1 worm cellular context compared by ENCODE assay signal in the genomic region with DNA sequence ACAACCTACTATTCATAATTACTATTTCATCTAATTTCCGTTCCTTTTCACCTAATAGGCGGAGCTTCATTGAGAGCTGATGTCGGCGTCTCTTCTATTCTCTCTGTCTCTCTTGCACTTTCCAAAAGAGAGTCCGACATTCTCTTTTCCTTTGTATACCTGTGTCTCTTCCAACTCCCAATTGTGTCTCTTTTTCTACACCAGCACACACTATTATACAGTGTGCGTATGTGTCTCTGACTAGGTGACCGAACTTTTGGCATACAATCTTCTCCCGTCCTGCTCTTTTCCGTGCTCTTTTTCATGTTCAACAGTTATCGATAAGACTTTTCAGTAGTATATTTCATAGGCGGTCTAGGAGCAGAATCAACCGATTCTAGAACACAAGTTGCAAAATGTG.
TF ChIP-seq lines count a peak whose summit lies in the region.

No protein-coding gene starts in this region.

TF ChIP-seq in whole organism, L4 larva, 104 proteins besides CTCF, POLR2A, EP300 and RAD21 (continued from another document):
- TF ChIP-seq vab-7 (GFP tag; IDR thresholded peaks at IDR 0.05; lab: Robert Waterston, UW) (no peak), nhr-41 (GFP tag; IDR thresholded peaks at IDR 0.05; lab: Robert Waterston, UW) (0 out of 2 replicates have a peak, but pooled peaks have one; percentile 21), nhr-77 (tag; optimal IDR thresholded peaks at IDR 0.05; lab: Kevin White, UChicago) (peak; percentile 18), dve-1 (tag; optimal IDR thresholded peaks at IDR 0.05; lab: Kevin White, UChicago; ENCODE audit: insufficient read depth) (peak; percentile 44), lin-15B (tag; optimal IDR thresholded peaks at IDR 0.05; lab: Kevin White, UChicago) (no peak), mes-2 (tag; optimal IDR thresholded peaks at IDR 0.05; lab: Kevin White, UChicago; ENCODE audit: poor library complexity, severe bottlenecking) (peak; percentile 61), T26A8.4 (GFP tag; IDR thresholded peaks at IDR 0.05; lab: Robert Waterston, UW) (no peak), ZK337.2 (GFP tag; IDR thresholded peaks at IDR 0.05; lab: Robert Waterston, UW) (no peak), daf-16 (GFP tag; optimal IDR thresholded peaks at IDR 0.05; lab: Kevin White, UChicago) (no peak), daf-16 (tag; optimal IDR thresholded peaks at IDR 0.05; lab: Kevin White, UChicago) (peak; percentile 48), ztf-11 (tag; optimal IDR thresholded peaks at IDR 0.05; lab: Kevin White, UChicago) (no peak), nhr-111 (GFP tag; optimal IDR thresholded peaks at IDR 0.05; lab: Kevin White, UChicago) (no peak), daf-19 (GFP tag; conservative IDR thresholded peaks at IDR 0.05; lab: Robert Waterston, UW) (no peak), F44E2.7 (GFP tag; IDR thresholded peaks at IDR 0.05; lab: Robert Waterston, UW) (no peak), hlh-11 (tag; optimal IDR thresholded peaks at IDR 0.05; lab: Kevin White, UChicago) (peak; percentile 66)
